Worm (Caenorhabditis elegans) whole organism, late embryonic: ENCODE measurements around the gene acd-3.
A peak's percentile ranks its signal among the peaks of the same experiment; 100 is the strongest.

Experiments
- C08G9.2 ChIP-seq: sonication (generic microtip); optimal IDR thresholded peaks from 2 replicates; lab custom pipeline; 2016; ENCODE audit warnings: mild to moderate bottlenecking, missing genetic modification characterization, moderate library complexity, missing compliant biosample characterization
- C38D4.7 ChIP-seq: fragments of 200-800 bp; sonication (Bioruptor generic); optimal IDR thresholded peaks from 2 replicates; lab custom pipeline; 2018; ENCODE audit warnings: mild to moderate bottlenecking, missing genetic modification characterization, moderate library complexity, missing compliant biosample characterization
- K09A11.1 ChIP-seq: sonication (generic microtip); optimal IDR thresholded peaks from 2 replicates; lab custom pipeline; 2017; ENCODE audit warnings: antibody characterized with exemption, mild to moderate bottlenecking, missing genetic modification characterization, missing compliant biosample characterization; ENCODE audit not compliant: insufficient read depth
- T23F11.4 ChIP-seq: fragments of 200-800 bp; sonication (Bioruptor generic); optimal IDR thresholded peaks from 2 replicates; lab custom pipeline; 2018; ENCODE audit warnings: mild to moderate bottlenecking, missing genetic modification characterization, missing compliant biosample characterization
- ahr-1 ChIP-seq: sonication (generic microtip); optimal IDR thresholded peaks from 2 replicates; lab custom pipeline; 2016; ENCODE audit warnings: missing genetic modification characterization, missing compliant biosample characterization
- ceh-14 ChIP-seq: sonication (generic microtip); optimal IDR thresholded peaks from 2 replicates; lab custom pipeline; 2016; ENCODE audit warnings: missing genotype, missing genetic modification characterization, missing compliant biosample characterization
- ceh-18 ChIP-seq: sonication (generic microtip); optimal IDR thresholded peaks from 2 replicates; lab custom pipeline; 2016; ENCODE audit warnings: missing genetic modification characterization, missing compliant biosample characterization
- ceh-19 ChIP-seq: fragments of 200-800 bp; sonication (Bioruptor generic); optimal IDR thresholded peaks from 2 replicates; lab custom pipeline; 2018; ENCODE audit warnings: mild to moderate bottlenecking, missing genetic modification characterization, missing compliant biosample characterization
- ceh-22 ChIP-seq: sonication (generic microtip); optimal IDR thresholded peaks from 2 replicates; lab custom pipeline; 2017; ENCODE audit warnings: missing biosample characterization, missing genetic modification characterization
- ceh-24 ChIP-seq: sonication (generic microtip); optimal IDR thresholded peaks from 2 replicates; lab custom pipeline; 2016; ENCODE audit warnings: mild to moderate bottlenecking, missing genetic modification characterization, missing compliant biosample characterization
- ceh-30 ChIP-seq: fragments of 150-350 bp; optimal IDR thresholded peaks from 2 replicates; lab custom pipeline; 2014; ENCODE audit warnings: missing biosample characterization, missing genetic modification characterization
- ceh-34 ChIP-seq: sonication (generic microtip); optimal IDR thresholded peaks from 2 replicates; lab custom pipeline; 2016; ENCODE audit warnings: mild to moderate bottlenecking, missing genetic modification characterization, missing compliant biosample characterization
- ceh-48 ChIP-seq: sonication (generic microtip); optimal IDR thresholded peaks from 2 replicates; lab custom pipeline; 2016; ENCODE audit warnings: missing genetic modification characterization, inconsistent platforms, missing compliant biosample characterization
- ceh-9 ChIP-seq: sonication (generic microtip); optimal IDR thresholded peaks from 2 replicates; lab custom pipeline; 2016; ENCODE audit warnings: mild to moderate bottlenecking, missing genetic modification characterization, inconsistent platforms, missing compliant biosample characterization
- che-1 ChIP-seq: sonication (generic microtip); optimal IDR thresholded peaks from 2 replicates; lab custom pipeline; 2016; ENCODE audit warnings: mild to moderate bottlenecking, missing genetic modification characterization, missing compliant biosample characterization
- dve-1 ChIP-seq: sonication (generic microtip); optimal IDR thresholded peaks from 2 replicates; lab custom pipeline; 2017; ENCODE audit warnings: antibody characterized with exemption, mild to moderate bottlenecking, missing genetic modification characterization, missing compliant biosample characterization
- elt-2 ChIP-seq: sonication (generic microtip); optimal IDR thresholded peaks from 2 replicates; lab custom pipeline; 2016; ENCODE audit warnings: missing genetic modification reagents, missing genetic modification characterization, missing compliant biosample characterization
- elt-4 ChIP-seq: sonication (generic microtip); optimal IDR thresholded peaks from 2 replicates; lab custom pipeline; 2016; ENCODE audit warnings: missing genetic modification characterization, missing compliant biosample characterization
- ets-4 ChIP-seq: sonication (generic microtip); optimal IDR thresholded peaks from 2 replicates; lab custom pipeline; 2016; ENCODE audit warnings: missing genetic modification characterization, missing compliant biosample characterization
- eyg-1 ChIP-seq: sonication (generic microtip); optimal IDR thresholded peaks from 2 replicates; lab custom pipeline; 2016; ENCODE audit warnings: missing genotype, missing genetic modification characterization, missing compliant biosample characterization
- fax-1 ChIP-seq: sonication (generic microtip); optimal IDR thresholded peaks from 2 replicates; lab custom pipeline; 2016; ENCODE audit warnings: missing genotype, missing genetic modification characterization, missing compliant biosample characterization
- fkh-10 ChIP-seq: fragments of 150-350 bp; optimal IDR thresholded peaks from 2 replicates; lab custom pipeline; 2014; ENCODE audit warnings: missing biosample characterization, missing genetic modification reagents, missing genetic modification characterization
- gmeb-2 ChIP-seq: sonication (generic microtip); optimal IDR thresholded peaks from 2 replicates; lab custom pipeline; 2016; ENCODE audit warnings: missing genetic modification characterization, inconsistent platforms, missing compliant biosample characterization
- hlh-13 ChIP-seq: fragments of 200-800 bp; sonication (Bioruptor generic); optimal IDR thresholded peaks from 2 replicates; lab custom pipeline; 2018; ENCODE audit warnings: mild to moderate bottlenecking, missing genetic modification characterization, missing compliant biosample characterization
- hlh-15 ChIP-seq: sonication (generic microtip); optimal IDR thresholded peaks from 2 replicates; lab custom pipeline; 2016; ENCODE audit warnings: missing genetic modification characterization, missing compliant biosample characterization
- hlh-30 ChIP-seq: sonication (generic microtip); optimal IDR thresholded peaks from 2 replicates; lab custom pipeline; 2017; ENCODE audit warnings: antibody characterized with exemption, missing genetic modification characterization, missing compliant biosample characterization; ENCODE audit not compliant: insufficient read depth
- hlh-6 ChIP-seq: sonication (generic microtip); optimal IDR thresholded peaks from 2 replicates; lab custom pipeline; 2016; ENCODE audit warnings: missing genotype, missing genetic modification characterization, missing compliant biosample characterization
- hlh-8 ChIP-seq: sonication (generic microtip); optimal IDR thresholded peaks from 2 replicates; lab custom pipeline; 2016; ENCODE audit warnings: missing genotype, missing genetic modification characterization, missing compliant biosample characterization
- lim-6 ChIP-seq: sonication (generic microtip); optimal IDR thresholded peaks from 2 replicates; lab custom pipeline; 2016; ENCODE audit warnings: missing genetic modification characterization, missing compliant biosample characterization
- lin-11 ChIP-seq: fragments of 200-800 bp; sonication (Bioruptor generic); optimal IDR thresholded peaks from 2 replicates; lab custom pipeline; 2018; ENCODE audit warnings: mild to moderate bottlenecking, missing genetic modification characterization, missing compliant biosample characterization
- madf-2 ChIP-seq: sonication (generic microtip); optimal IDR thresholded peaks from 2 replicates; lab custom pipeline; 2017; ENCODE audit warnings: missing genetic modification characterization, missing compliant biosample characterization
- nhr-11 ChIP-seq: fragments of 150-350 bp; optimal IDR thresholded peaks from 2 replicates; lab custom pipeline; 2014; ENCODE audit warnings: missing biosample characterization, missing genetic modification characterization
- npax-4 ChIP-seq: sonication (generic microtip); optimal IDR thresholded peaks from 2 replicates; lab custom pipeline; 2016; ENCODE audit warnings: missing genetic modification characterization, missing compliant biosample characterization
- odd-2 ChIP-seq: sonication (generic microtip); optimal IDR thresholded peaks from 2 replicates; lab custom pipeline; 2017; ENCODE audit warnings: antibody characterized with exemption, mild to moderate bottlenecking, missing genetic modification characterization, missing compliant biosample characterization
- pax-1 ChIP-seq: fragments of 150-350 bp; optimal IDR thresholded peaks from 2 replicates; lab custom pipeline; 2014; ENCODE audit warnings: missing biosample characterization, missing genetic modification characterization
- pha-2 ChIP-seq: sonication (generic microtip); optimal IDR thresholded peaks from 2 replicates; lab custom pipeline; 2017; ENCODE audit warnings: mild to moderate bottlenecking, missing genetic modification characterization, missing compliant biosample characterization
- pqm-1 ChIP-seq: sonication (generic microtip); optimal IDR thresholded peaks from 2 replicates; lab custom pipeline; 2016; ENCODE audit warnings: missing genetic modification characterization, missing compliant biosample characterization
- sdc-2 ChIP-seq: sonication (generic microtip); optimal IDR thresholded peaks from 2 replicates; lab custom pipeline; 2016; ENCODE audit warnings: missing genotype, missing genetic modification characterization, missing compliant biosample characterization
- sox-2 ChIP-seq: fragments of 200-800 bp; sonication (Bioruptor generic); IDR thresholded peaks from 2 replicates; pipeline ENCODE4 v1.3.6; 2022; ENCODE audit warnings: missing genetic modification reagents, missing genetic modification characterization, missing compliant biosample characterization
- syd-9 ChIP-seq: sonication (generic microtip); optimal IDR thresholded peaks from 2 replicates; lab custom pipeline; 2016; ENCODE audit warnings: mild to moderate bottlenecking, missing genetic modification characterization, moderate library complexity, missing compliant biosample characterization
- tbx-2 ChIP-seq: sonication (generic microtip); optimal IDR thresholded peaks from 2 replicates; lab custom pipeline; 2016; ENCODE audit warnings: missing genetic modification characterization, missing compliant biosample characterization
- unc-3 ChIP-seq, 2 experiments: fragments of 200-800 bp in 1 of 2; sonication (Bioruptor generic) in 1 of 2; sonication (generic microtip) in 1 of 2; conservative IDR thresholded peaks in 1 of 2; optimal IDR thresholded peaks in 1 of 2; 2 replicates each; pipeline versions ENCODE4 v1.3.6 to Lab custom; 2016 to 2022; ENCODE audit warnings: missing compliant biosample characterization in 2 of 2, missing genetic modification characterization in 2 of 2, missing genetic modification reagents in 1 of 2
- unc-42 ChIP-seq: sonication (generic microtip); optimal IDR thresholded peaks from 2 replicates; lab custom pipeline; 2016; ENCODE audit warnings: missing genotype, missing genetic modification characterization, missing compliant biosample characterization
- unc-86 ChIP-seq: sonication (generic microtip); optimal IDR thresholded peaks from 2 replicates; lab custom pipeline; 2016; ENCODE audit warnings: missing genetic modification characterization, missing compliant biosample characterization
- zip-5 ChIP-seq: sonication (generic microtip); optimal IDR thresholded peaks from 2 replicates; lab custom pipeline; 2016; ENCODE audit warnings: missing genetic modification characterization, missing compliant biosample characterization

Gene acd-3

DNA sequence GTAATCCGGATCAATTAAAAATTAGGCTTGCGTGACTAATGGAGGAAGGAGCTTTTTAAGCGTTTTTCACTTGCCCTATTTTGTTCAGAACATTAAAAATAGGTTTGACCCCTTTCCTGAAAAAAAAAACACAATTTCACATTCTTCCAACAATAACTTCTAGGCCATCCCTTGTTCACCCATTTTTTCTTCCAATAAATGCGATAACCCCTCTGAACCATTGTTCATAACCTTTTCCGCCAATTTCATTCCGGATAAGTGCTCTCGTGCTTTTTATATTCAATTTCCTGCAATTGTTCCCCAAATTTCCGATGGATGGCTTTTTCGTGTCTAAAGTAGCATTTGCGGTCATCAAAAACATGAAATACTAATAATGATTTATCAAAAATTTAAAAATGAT, 33.7 kb upstream of the acd-3 start:
- TF ChIP-seq gmeb-2 (tag; lab: Kevin White, UChicago) (no peak), fkh-10 (GFP tag; lab: Kevin White, UChicago) (no peak), ets-4 (no peak), pax-1 (tag; lab: Kevin White, UChicago) (no peak), lin-11 (tag; lab: Kevin White, UChicago) (no peak), nhr-11 (tag; lab: Kevin White, UChicago) (no peak), ceh-30 (tag; lab: Kevin White, UChicago) (no peak), unc-86 (tag; lab: Kevin White, UChicago) (no peak), zip-5 (tag; lab: Kevin White, UChicago) (no peak), che-1 (tag; lab: Kevin White, UChicago) (no peak), lim-6 (tag; lab: Kevin White, UChicago) (no peak), ahr-1 (no peak), ceh-24 (tag; lab: Kevin White, UChicago) (no peak), elt-2 (tag; lab: Kevin White, UChicago) (no peak), sdc-2 (tag; lab: Kevin White, UChicago) (no peak), C38D4.7 (GFP tag; lab: Kevin White, UChicago) (no peak), hlh-6 (tag; lab: Kevin White, UChicago) (no peak), odd-2 (tag; lab: Kevin White, UChicago) (no peak), madf-2 (tag; lab: Kevin White, UChicago) (no peak), pqm-1 (tag; lab: Kevin White, UChicago) (no peak)

- TF ChIP-seq elt-2 (tag; lab: Kevin White, UChicago), result peak; percentile 34
- TF ChIP-seq lin-11 (tag; lab: Kevin White, UChicago), result no peak
Observed at ce11 chrX:14816717-14817116, 32.4 kb upstream of the acd-3 start.

- no peak for TF ChIP-seq C38D4.7 (GFP tag; lab: Kevin White, UChicago)
- peak; percentile 81 for TF ChIP-seq madf-2 (tag; lab: Kevin White, UChicago)
- TF ChIP-seq elt-2 (tag; lab: Kevin White, UChicago), result peak; percentile 87
- TF ChIP-seq ets-4, result peak; percentile 85
- TF ChIP-seq pha-2 (tag; lab: Kevin White, UChicago), result no peak
- TF ChIP-seq syd-9 (tag; lab: Kevin White, UChicago), result peak; percentile 76
- no peak for TF ChIP-seq nhr-11 (tag; lab: Kevin White, UChicago)
- TF ChIP-seq lin-11 (tag; lab: Kevin White, UChicago), result peak; percentile 11
- peak; percentile 54 for TF ChIP-seq ceh-19 (GFP tag; lab: Kevin White, UChicago)
- peak; percentile 53 for TF ChIP-seq T23F11.4 (GFP tag; lab: Kevin White, UChicago)
- peak; percentile 96 for TF ChIP-seq ceh-34 (tag; lab: Kevin White, UChicago)
- peak; percentile 52 for TF ChIP-seq fax-1
- TF ChIP-seq eyg-1 (tag; lab: Kevin White, UChicago), result peak; percentile 85
- peak; percentile 64 for TF ChIP-seq K09A11.1 (tag; lab: Kevin White, UChicago)
- TF ChIP-seq tbx-2 (tag; lab: Kevin White, UChicago), result peak; percentile 98
- no peak for TF ChIP-seq elt-4 (tag; lab: Kevin White, UChicago)
- TF ChIP-seq hlh-8, result peak; percentile 50
- TF ChIP-seq odd-2 (tag; lab: Kevin White, UChicago), result no peak
- TF ChIP-seq ceh-18, result peak; percentile 97
- no peak for TF ChIP-seq ceh-24 (tag; lab: Kevin White, UChicago)
- peak; percentile 81 for TF ChIP-seq dve-1 (tag; lab: Kevin White, UChicago)
- no peak for TF ChIP-seq ceh-48 (tag; lab: Kevin White, UChicago)
- peak; percentile 99 for TF ChIP-seq hlh-30 (tag; lab: Kevin White, UChicago)
- peak; percentile 78 for TF ChIP-seq unc-42 (tag; lab: Kevin White, UChicago)
- peak; percentile 88 for TF ChIP-seq pqm-1 (tag; lab: Kevin White, UChicago)
- no peak for TF ChIP-seq npax-4 (tag; lab: Kevin White, UChicago)
- no peak for TF ChIP-seq unc-3 (GFP tag; conservative IDR thresholded peaks at IDR 0.05; lab: Robert Waterston, UW)
- peak; percentile 72 for TF ChIP-seq unc-3 (tag; optimal IDR thresholded peaks at IDR 0.05; lab: Kevin White, UChicago)
- TF ChIP-seq ceh-9 (tag; lab: Kevin White, UChicago), result no peak
- peak; percentile 76 for TF ChIP-seq C08G9.2 (tag; lab: Kevin White, UChicago)
- TF ChIP-seq fkh-10 (GFP tag; lab: Kevin White, UChicago), result peak; percentile 8
- peak; percentile 94 for TF ChIP-seq ceh-14
- no peak for TF ChIP-seq hlh-13 (GFP tag; lab: Kevin White, UChicago)
- peak; percentile 22 for TF ChIP-seq sox-2
- peak; percentile 50 for TF ChIP-seq ceh-22 (tag; lab: Kevin White, UChicago)
- no peak for TF ChIP-seq hlh-15
Observed at ce11 chrX:14818464-14819259, 30.4 kb upstream of the acd-3 start, which contains the start of gene epn-1. Gene epn-1 (minus strand): TSS chrX:14818514.
